Worm (Caenorhabditis elegans) whole organism, mixed stage, embryonic: ENCODE results near the gene srh-170.

ENCODE experiments used
- M03D4.4 ChIP-seq: sonication (generic microtip); optimal IDR thresholded peaks from 2 replicates; lab custom pipeline; 2017; ENCODE audit warnings: mild to moderate bottlenecking, missing genetic modification characterization, missing compliant biosample characterization
- hlh-1 ChIP-seq: fragments of 150-350 bp; optimal IDR thresholded peaks from 2 replicates; lab custom pipeline; 2014; ENCODE audit warnings: missing biosample characterization, missing genetic modification reagents, missing genetic modification characterization
- unc-39 ChIP-seq: fragments of 150-350 bp; optimal IDR thresholded peaks from 2 replicates; lab custom pipeline; 2014; ENCODE audit warnings: missing biosample characterization, missing genetic modification characterization
- unc-62 ChIP-seq: fragments of 150-350 bp; optimal IDR thresholded peaks from 2 replicates; lab custom pipeline; 2014; ENCODE audit warnings: missing biosample characterization, missing genetic modification reagents, missing genetic modification characterization
- zip-8 ChIP-seq: fragments of 150-350 bp; optimal IDR thresholded peaks from 2 replicates; lab custom pipeline; 2014; ENCODE audit warnings: missing biosample characterization, missing genetic modification characterization

DNA sequence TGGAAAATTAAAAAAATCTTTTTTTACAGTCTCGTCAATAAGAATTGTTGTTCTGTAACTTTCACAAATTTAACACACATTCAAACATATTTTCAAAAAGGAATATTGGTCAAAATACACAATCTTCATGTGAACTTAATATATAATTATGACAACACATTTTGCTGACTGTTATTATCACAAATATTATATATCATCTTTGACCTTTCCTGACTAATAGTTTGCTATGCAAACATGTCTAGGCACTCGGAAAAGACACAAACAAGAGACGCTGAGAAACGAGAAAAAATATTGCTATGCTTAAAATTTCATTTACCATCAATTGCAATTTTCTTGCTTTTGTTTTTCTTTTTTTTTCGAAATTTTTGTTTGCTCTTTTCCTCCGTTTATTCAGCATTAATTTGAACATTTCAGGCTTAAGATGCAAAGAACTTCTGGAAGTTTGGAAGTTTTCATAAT is 13.2 kb upstream of the srh-170 start, which contains the start of gene fbxa-135:
- TF ChIP-seq M03D4.4 (tag; lab: Kevin White, UChicago) = no peak
- TF ChIP-seq zip-8 (tag; lab: Kevin White, UChicago) = no peak
- TF ChIP-seq hlh-1 (tag; lab: Kevin White, UChicago) = no peak
- TF ChIP-seq unc-62 (GFP tag; lab: Kevin White, UChicago) = no peak
- TF ChIP-seq unc-39 = no peak
